Worm (Caenorhabditis elegans): ENCODE results near the gene cutl-16.

cutl-16 gene

DNA sequence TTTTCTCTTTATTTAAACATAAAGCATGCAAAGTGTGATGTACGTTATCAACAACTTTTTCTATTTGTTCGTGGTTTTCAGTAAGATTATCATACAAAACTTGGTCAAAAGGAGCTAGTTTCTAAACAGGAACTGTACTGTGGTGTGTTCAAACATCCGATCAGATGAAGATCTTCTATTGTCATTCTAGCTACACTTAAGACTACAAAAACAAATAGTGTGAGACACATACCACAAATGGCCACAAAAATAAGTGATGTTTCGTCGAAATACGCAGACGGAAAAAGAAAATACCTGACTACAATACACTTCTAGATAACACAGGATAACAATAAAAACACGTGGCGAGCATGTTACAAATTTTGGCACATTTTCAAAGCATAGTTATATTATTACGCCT is 7.4 kb downstream of the cutl-16 start (continued):
- TF ChIP-seq ZK546.5 (tag; optimal IDR thresholded peaks at IDR 0.05) (no peak), hif-1 (tag; optimal IDR thresholded peaks at IDR 0.05) (no peak), zfp-2 (tag; optimal IDR thresholded peaks at IDR 0.05) (no peak), egl-27 (tag; optimal IDR thresholded peaks at IDR 0.05) (no peak), cey-2 (tag; optimal IDR thresholded peaks at IDR 0.05; ENCODE audit: borderline replicate concordance, insufficient read depth) (no peak), snpc-1.2 (GFP tag; IDR thresholded peaks at IDR 0.05) (no peak)

- peak; percentile 54 for TF ChIP-seq mxl-3 (GFP tag; optimal IDR thresholded peaks at IDR 0.05)
- TF ChIP-seq pqm-1 (tag; optimal IDR thresholded peaks at IDR 0.05): peak; percentile 28
- no peak for TF ChIP-seq F44E2.7 (GFP tag; IDR thresholded peaks at IDR 0.05)
- peak; percentile 60 for TF ChIP-seq nhr-28 (tag; optimal IDR thresholded peaks at IDR 0.05)
Measured at ce11 chrII:6449656-6450055, 8.4 kb downstream of the cutl-16 start, which contains the start of gene nhr-22. nhr-22 (minus strand) TSS chrII:6449792.

ce11 chrII:6453341-6453806 is 12.1 kb downstream of the cutl-16 start, which contains the start of gene atg-16.2:
atg-16.2 (minus strand) TSS chrII:6453391.
- TF ChIP-seq mep-1 (tag; optimal IDR thresholded peaks at IDR 0.05) (no peak), mdl-1 (tag; optimal IDR thresholded peaks at IDR 0.05) (peak in 1 of 2 experiments; percentile 53), pha-4 (GFP tag; IDR thresholded peaks at IDR 0.05) (no peak), pha-4 (tag; optimal IDR thresholded peaks at IDR 0.05) (peak; percentile 67), egl-27 (tag; optimal IDR thresholded peaks at IDR 0.05) (no peak), ztf-7 (tag; optimal IDR thresholded peaks at IDR 0.05) (no peak), daf-19 (GFP tag; conservative IDR thresholded peaks at IDR 0.05) (0 out of 2 replicates have a peak, but pooled peaks have one; percentile 9), hlh-11 (tag; optimal IDR thresholded peaks at IDR 0.05) (no peak), nhr-28 (tag; optimal IDR thresholded peaks at IDR 0.05) (peak; percentile 71), lim-7 (GFP tag; IDR thresholded peaks at IDR 0.05) (no peak), snpc-1.2 (GFP tag; IDR thresholded peaks at IDR 0.05) (no peak), Y5F2A.4 (GFP tag; optimal IDR thresholded peaks at IDR 0.05) (no peak), nhr-6 (tag; optimal IDR thresholded peaks at IDR 0.05) (peak; percentile 47), lin-39 (tag; optimal IDR thresholded peaks at IDR 0.05) (no peak), ceh-28 (tag; optimal IDR thresholded peaks at IDR 0.05) (no peak), set-16 (GFP tag; IDR thresholded peaks at IDR 0.05) (no peak), ceh-44 (GFP tag; IDR thresholded peaks at IDR 0.05) (no peak), mxl-2 (GFP tag; conservative IDR thresholded peaks at IDR 0.05) (no peak), F49E8.2 (tag; optimal IDR thresholded peaks at IDR 0.05; ENCODE audit: borderline replicate concordance) (no peak), spr-3 (GFP tag; optimal IDR thresholded peaks at IDR 0.05) (no peak), rbr-2 (tag; optimal IDR thresholded peaks at IDR 0.05) (peak; percentile 37), dmd-8 (GFP tag; IDR thresholded peaks at IDR 0.05) (no peak), lin-1 (GFP tag; IDR thresholded peaks at IDR 0.05) (no peak), R02D3.7 (tag; optimal IDR thresholded peaks at IDR 0.05) (no peak), nhr-41 (GFP tag; IDR thresholded peaks at IDR 0.05) (no peak), dpl-1 (GFP tag; optimal IDR thresholded peaks at IDR 0.05) (peak; percentile 54), ama-1 (optimal IDR thresholded peaks at IDR 0.05) (no peak), F37D6.2 (tag; optimal IDR thresholded peaks at IDR 0.05) (no peak), T26A8.4 (GFP tag; IDR thresholded peaks at IDR 0.05) (no peak), ZK337.2 (GFP tag; IDR thresholded peaks at IDR 0.05) (no peak), unc-39 (tag; optimal IDR thresholded peaks at IDR 0.05) (no peak), aha-1 (tag) (no peak), ctbp-1 (GFP tag; IDR thresholded peaks at IDR 0.05) (no peak), zag-1 (tag; optimal IDR thresholded peaks at IDR 0.05) (no peak), gei-8 (GFP tag; optimal IDR thresholded peaks at IDR 0.05) (no peak), unc-130 (GFP tag; optimal IDR thresholded peaks at IDR 0.05) (no peak), spr-1 (tag; optimal IDR thresholded peaks at IDR 0.05) (no peak), ztf-11 (tag; optimal IDR thresholded peaks at IDR 0.05) (no peak), ces-1 (GFP tag; optimal IDR thresholded peaks at IDR 0.05) (no peak), dmd-6 (GFP tag; IDR thresholded peaks at IDR 0.05) (no peak), jun-1 (tag; optimal IDR thresholded peaks at IDR 0.05) (no peak), mxl-3 (GFP tag; optimal IDR thresholded peaks at IDR 0.05) (peak; percentile 91), nhr-48 (tag; optimal IDR thresholded peaks at IDR 0.05) (no peak)

Measured in whole organism, L4 larva.